Worm (Caenorhabditis elegans) whole organism, mixed stage, embryonic: ENCODE measurements around the gene F41B5.12.

Source experiments
- M03D4.4 ChIP-seq: sonication (generic microtip); optimal IDR thresholded peaks from 2 replicates; lab custom pipeline; 2017; ENCODE audit warnings: mild to moderate bottlenecking, missing genetic modification characterization, missing compliant biosample characterization
- ceh-43 ChIP-seq: fragments of 200-800 bp; sonication (Bioruptor generic); optimal IDR thresholded peaks from 2 replicates; lab custom pipeline; 2018; ENCODE audit warnings: mild to moderate bottlenecking, missing genetic modification characterization, moderate library complexity, missing compliant biosample characterization
- ceh-83 ChIP-seq: fragments of 200-800 bp; sonication (Bioruptor generic); optimal IDR thresholded peaks from 2 replicates; lab custom pipeline; 2018; ENCODE audit warnings: mild to moderate bottlenecking, missing genetic modification characterization, missing compliant biosample characterization
- elt-1 ChIP-seq: sonication (generic microtip); optimal IDR thresholded peaks from 2 replicates; lab custom pipeline; 2017; ENCODE audit warnings: missing genetic modification characterization, mild to moderate bottlenecking, missing compliant biosample characterization, antibody characterized with exemption, moderate library complexity, borderline replicate concordance; ENCODE audit not compliant: insufficient read depth
- lsy-2 ChIP-seq: fragments of 150-350 bp; optimal IDR thresholded peaks from 2 replicates; lab custom pipeline; 2014; ENCODE audit warnings: missing biosample characterization, missing genetic modification characterization
- nhr-12 ChIP-seq: fragments of 150-350 bp; optimal IDR thresholded peaks from 2 replicates; lab custom pipeline; 2014; ENCODE audit warnings: missing biosample characterization, missing genetic modification characterization
- nhr-237 ChIP-seq: fragments of 150-350 bp; optimal IDR thresholded peaks from 2 replicates; lab custom pipeline; 2014; ENCODE audit warnings: missing biosample characterization, missing genetic modification characterization
- nhr-28 ChIP-seq: fragments of 150-350 bp; optimal IDR thresholded peaks from 2 replicates; lab custom pipeline; 2014; ENCODE audit warnings: missing biosample characterization, missing genetic modification characterization
- nhr-76 ChIP-seq: sonication (generic microtip); optimal IDR thresholded peaks from 2 replicates; lab custom pipeline; 2017; ENCODE audit warnings: missing biosample characterization, missing genetic modification characterization

The F41B5.12 gene

DNA sequence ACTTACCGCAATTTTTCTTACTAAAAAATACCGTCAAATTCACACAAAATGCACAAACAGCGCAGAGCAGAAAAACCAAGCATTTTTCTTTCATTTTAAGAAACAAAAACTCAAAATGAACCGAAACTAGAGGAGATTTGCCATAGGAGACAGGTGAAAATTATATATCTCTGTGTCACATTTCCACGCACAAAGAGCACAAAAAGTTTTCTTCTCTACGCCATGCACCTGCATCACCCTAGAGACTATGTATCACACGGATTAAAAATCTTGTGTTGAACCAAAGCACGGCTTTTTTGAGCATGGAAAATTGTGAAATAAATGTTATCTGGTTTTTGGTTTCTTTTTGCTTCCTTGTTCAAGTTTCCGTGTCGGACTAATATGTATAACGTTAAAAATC, 43.0 kb downstream of the F41B5.12 start, which contains the start of gene irld-15:
TSS of gene irld-15 (minus strand) at position 101 of the 400 bp plus-strand sequence.
- no peak for TF ChIP-seq elt-1 (tag; lab: Kevin White, UChicago)

DNA sequence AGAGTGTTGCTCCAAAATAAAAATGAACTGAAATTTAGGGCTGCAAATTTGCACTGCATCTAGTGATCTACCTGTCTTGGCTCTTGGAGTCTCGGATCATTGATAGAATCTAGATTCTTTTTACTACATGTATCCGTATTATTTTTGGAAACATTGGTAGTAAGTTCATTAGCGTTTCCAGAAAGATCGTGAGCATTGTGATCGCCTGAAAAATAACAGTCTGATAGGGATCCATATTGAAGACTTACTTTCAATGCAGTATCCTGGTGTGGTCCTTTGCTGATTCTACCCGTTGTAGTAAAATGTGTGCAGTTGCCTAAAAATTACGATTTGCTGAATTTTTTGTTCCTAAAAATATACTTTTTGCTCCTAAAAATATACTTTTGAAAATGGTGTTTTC, 45.6 kb downstream of the F41B5.12 start:
- TF ChIP-seq nhr-237 (tag; lab: Kevin White, UChicago) (no peak), nhr-76 (tag; lab: Kevin White, UChicago) (no peak), nhr-12 (tag; lab: Kevin White, UChicago) (no peak), nhr-28 (tag; lab: Kevin White, UChicago) (no peak), M03D4.4 (tag; lab: Kevin White, UChicago) (no peak), ceh-43 (GFP tag; lab: Kevin White, UChicago) (no peak), ceh-83 (GFP tag; lab: Kevin White, UChicago) (no peak)

DNA sequence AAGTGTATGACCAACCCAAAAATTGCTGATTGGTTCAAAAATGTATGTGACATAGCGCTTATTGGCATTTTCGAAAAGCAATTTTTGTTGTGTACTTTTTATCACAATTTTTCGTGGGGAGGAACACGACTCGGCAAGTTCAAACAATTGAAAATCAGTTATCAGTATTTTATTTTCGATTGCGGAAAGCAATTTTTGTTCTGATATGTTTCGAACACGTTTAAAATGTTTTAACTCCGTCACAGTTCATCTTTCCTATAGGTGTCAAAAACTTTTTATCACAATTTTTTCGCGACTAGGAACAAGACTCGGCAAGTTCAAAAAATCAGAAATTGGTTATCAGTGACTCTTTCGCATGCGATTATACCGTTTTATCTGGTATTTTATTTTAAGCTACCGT, 47.5 kb downstream of the F41B5.12 start:
- TF ChIP-seq lsy-2 (tag; lab: Kevin White, UChicago) = no peak
- TF ChIP-seq, all 35 proteins: peak for 0
